Fruit fly (Drosophila melanogaster): ENCODE measurements around the gene Wdr24.

Gene Wdr24

DNA sequence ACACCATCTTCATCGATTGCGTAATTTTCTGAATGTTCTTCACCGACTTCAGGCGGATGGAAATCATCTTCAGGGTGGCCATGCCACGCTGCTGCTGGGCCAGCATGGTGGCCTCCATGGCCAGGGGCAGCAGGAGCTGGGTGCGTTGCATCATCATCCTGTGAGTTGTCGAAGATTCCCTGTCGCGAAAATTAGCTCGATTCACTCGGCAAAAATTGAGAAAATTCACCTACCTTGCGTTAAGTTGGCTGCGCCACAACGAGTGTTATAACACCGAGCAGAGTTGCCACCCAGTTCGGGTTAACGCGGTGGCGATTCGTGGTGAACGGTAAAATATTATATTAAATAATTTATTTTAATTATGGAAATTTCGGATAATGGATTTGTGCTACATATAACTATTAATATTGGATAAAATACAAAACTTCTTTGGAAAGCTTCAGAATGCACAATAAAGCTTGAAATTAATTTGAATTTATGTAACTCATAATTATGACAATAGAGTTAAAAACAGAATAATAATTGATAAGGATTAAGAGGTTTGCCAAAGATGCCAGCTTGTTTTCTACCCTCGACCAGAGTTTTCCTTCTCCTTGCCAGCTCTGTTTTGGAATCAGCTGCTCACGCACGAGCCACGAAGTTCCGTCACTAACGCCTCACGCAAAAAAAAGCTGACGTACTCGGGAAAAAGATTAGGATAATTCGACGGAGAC lies 3.9 kb upstream of the Wdr24 start, which contains the start of the genes ATPsyngamma and yata (continued):
- TF ChIP-seq rib (GFP tag; IDR thresholded peaks at IDR 0.05) (0 out of 2 replicates have a peak, but pooled peaks have one; percentile 28), NfI (GFP tag; optimal IDR thresholded peaks at IDR 0.05) (peak; percentile 22), tin (GFP tag; optimal IDR thresholded peaks at IDR 0.05) (peak; percentile 31), sr (GFP tag; IDR thresholded peaks at IDR 0.05) (no peak), CG34224 (GFP tag; IDR thresholded peaks at IDR 0.05; ENCODE audit: partially characterized antibody) (peak; percentile 43), CG2129 (GFP tag; IDR thresholded peaks at IDR 0.05; ENCODE audit: partially characterized antibody) (no peak; the same call in 1 of the 2 replicates), CG3847 (GFP tag; IDR thresholded peaks at IDR 0.05) (peak; percentile 59; the same call in 1 of the 2 replicates), gce (GFP tag; IDR thresholded peaks at IDR 0.05) (no peak), CG14860 (GFP tag; IDR thresholded peaks at IDR 0.05; ENCODE audit: partially characterized antibody) (peak; percentile 22; the same call in 1 of the 3 replicates), CG31224 (GFP tag; IDR thresholded peaks at IDR 0.05) (no peak), CG9727 (GFP tag; optimal IDR thresholded peaks at IDR 0.05) (peak; percentile 28), CG18619 (GFP tag; optimal IDR thresholded peaks at IDR 0.05) (peak; percentile 40), H15 (GFP tag; IDR thresholded peaks at IDR 0.05) (no peak), ATbp (GFP tag; optimal IDR thresholded peaks at IDR 0.05) (peak; percentile 4), amos (GFP tag; IDR thresholded peaks at IDR 0.05; ENCODE audit: partially characterized antibody) (peak; percentile 84), stwl (tag; optimal IDR thresholded peaks at IDR 0.05) (peak; percentile 17), danr (GFP tag; IDR thresholded peaks at IDR 0.05) (no peak), jigr1 (GFP tag; IDR thresholded peaks at IDR 0.05) (peak; percentile 81; the same call in 2 of the 3 replicates), CG34422 (GFP tag; IDR thresholded peaks at IDR 0.05) (0 out of 3 replicates have a peak, but pooled peaks have one; percentile 12), CG8924 (tag; optimal IDR thresholded peaks at IDR 0.05) (peak; percentile 57), CG13123 (GFP tag; optimal IDR thresholded peaks at IDR 0.05) (no peak), CHES-1-like (GFP tag; optimal IDR thresholded peaks at IDR 0.05) (no peak), CG10462 (GFP tag; optimal IDR thresholded peaks at IDR 0.05) (no peak), unc-4 (GFP tag; IDR thresholded peaks at IDR 0.05; ENCODE audit: partially characterized antibody) (peak; percentile 75; the same call in 1 of the 2 replicates), unpg (GFP tag; optimal IDR thresholded peaks at IDR 0.05) (peak; percentile 35), Ets97D (GFP tag; optimal IDR thresholded peaks at IDR 0.05) (peak; percentile 40), Gug (GFP tag; IDR thresholded peaks at IDR 0.05) (peak; percentile 45; the same call in 1 of the 4 replicates), CG11560 (tag; IDR thresholded peaks at IDR 0.05) (no peak), oc (tag; optimal IDR thresholded peaks at IDR 0.05) (peak; percentile 67), gsb-n (tag; optimal IDR thresholded peaks at IDR 0.05) (no peak), slbo (GFP tag; IDR thresholded peaks at IDR 0.05) (peak; percentile 64), Hr51 (GFP tag; optimal IDR thresholded peaks at IDR 0.05) (no peak), dan (GFP tag; IDR thresholded peaks at IDR 0.05) (no peak), CG7745 (tag; optimal IDR thresholded peaks at IDR 0.05) (no peak), CG9797 (GFP tag; optimal IDR thresholded peaks at IDR 0.05) (peak; percentile 13), zen2 (GFP tag; IDR thresholded peaks at IDR 0.05; ENCODE audit: partially characterized antibody) (peak; percentile 60; the same call in 2 of the 3 replicates), CG6689 (GFP tag; IDR thresholded peaks at IDR 0.05) (peak; percentile 27; the same call in 1 of the 2 replicates), CG1602 (GFP tag; optimal IDR thresholded peaks at IDR 0.05) (peak; percentile 1), MESR4 (GFP tag; optimal IDR thresholded peaks at IDR 0.05) (peak; percentile 97), CG2712 (tag; optimal IDR thresholded peaks at IDR 0.05) (peak; percentile 53), dpn (GFP tag; optimal IDR thresholded peaks at IDR 0.05) (peak in 1 of 2 experiments; percentile 35), sisA (GFP tag; IDR thresholded peaks at IDR 0.05) (0 out of 2 replicates have a peak, but pooled peaks have one; percentile 28), grau (tag; optimal IDR thresholded peaks at IDR 0.05) (peak; percentile 49), CG4617 (GFP tag; optimal IDR thresholded peaks at IDR 0.05; ENCODE audit: borderline replicate concordance) (peak; percentile 25), CG15514 (GFP tag; optimal IDR thresholded peaks at IDR 0.05) (peak; percentile 58), sug (tag; optimal IDR thresholded peaks at IDR 0.05) (peak; percentile 54), salm (tag; optimal IDR thresholded peaks at IDR 0.05) (peak; percentile 32), ewg (GFP tag; optimal IDR thresholded peaks at IDR 0.05) (peak; percentile 11)
